Worm (Caenorhabditis elegans): ENCODE data around the gene C05G5.2.

DNA sequence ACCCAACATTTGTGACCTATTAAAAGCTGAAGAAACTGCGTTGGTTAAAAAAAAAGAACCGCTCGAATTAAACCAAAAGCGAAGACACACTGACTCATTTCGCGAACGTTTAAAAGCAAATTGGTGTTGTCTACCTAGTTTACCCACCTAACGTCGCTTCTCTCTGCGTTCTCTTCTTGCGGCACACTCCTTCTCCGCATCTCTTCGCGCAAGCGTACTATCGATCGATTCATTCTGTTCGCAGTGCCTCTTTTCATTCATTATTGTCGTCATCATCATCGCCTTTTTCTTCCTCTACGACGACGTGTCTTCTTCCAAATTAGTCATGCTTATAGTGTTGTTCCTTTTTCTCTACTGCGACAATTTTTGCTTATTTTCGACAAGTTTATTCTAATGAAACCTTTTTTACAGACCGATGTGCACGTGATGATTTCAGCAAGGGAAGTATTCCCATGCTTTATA, 35.9 kb upstream of the C05G5.2 start, which contains the start of gene atrn-1:
- no peak for TF ChIP-seq klf-2 (GFP tag; conservative IDR thresholded peaks at IDR 0.05)
- no peak for TF ChIP-seq ztf-23 (GFP tag; IDR thresholded peaks at IDR 0.05)
- no peak for TF ChIP-seq tab-1 (GFP tag; IDR thresholded peaks at IDR 0.05)
- no peak for TF ChIP-seq cog-1 (tag; optimal IDR thresholded peaks at IDR 0.05)
- no peak for TF ChIP-seq ztf-29 (GFP tag; IDR thresholded peaks at IDR 0.05)
- TF ChIP-seq med-1 (GFP tag; optimal IDR thresholded peaks at IDR 0.05; ENCODE audit: insufficient read depth): no peak
- TF ChIP-seq flt-1 (GFP tag; IDR thresholded peaks at IDR 0.05): no peak
- TF ChIP-seq ref-1 (GFP tag; conservative IDR thresholded peaks at IDR 0.05): no peak
